Worm (Caenorhabditis elegans): ENCODE results near the gene kbp-3.

kbp-3 gene

DNA sequence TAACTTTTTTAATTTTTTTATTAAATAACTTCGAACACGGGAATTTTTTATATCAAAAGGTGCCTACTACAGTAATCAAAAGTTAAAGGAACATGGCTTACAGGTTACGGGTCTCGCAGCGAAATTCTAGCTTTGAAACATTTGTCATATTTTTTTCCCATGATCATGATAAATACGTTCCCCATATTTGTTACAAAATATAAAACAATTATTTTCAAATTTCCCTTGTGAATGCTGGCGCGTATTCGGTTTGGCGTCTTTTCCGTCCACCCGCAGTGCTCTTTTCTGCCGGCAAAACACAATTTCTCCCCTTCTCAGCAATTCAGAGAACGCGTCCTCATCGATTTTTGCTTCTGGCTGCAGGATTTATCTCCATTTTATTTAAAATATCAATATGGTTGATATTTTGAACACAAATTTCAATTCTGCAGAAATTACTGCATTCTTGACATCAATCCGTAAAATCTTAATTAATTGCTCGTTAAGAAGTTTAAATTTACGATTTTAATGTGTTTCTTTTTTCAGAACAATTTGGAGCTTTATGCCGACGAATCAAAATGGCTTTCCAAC, 24.6 kb downstream of the kbp-3 start, which contains the start of gene imb-2 (continued):
- no peak for TF ChIP-seq zag-1 (tag; optimal IDR thresholded peaks at IDR 0.05)

DNA sequence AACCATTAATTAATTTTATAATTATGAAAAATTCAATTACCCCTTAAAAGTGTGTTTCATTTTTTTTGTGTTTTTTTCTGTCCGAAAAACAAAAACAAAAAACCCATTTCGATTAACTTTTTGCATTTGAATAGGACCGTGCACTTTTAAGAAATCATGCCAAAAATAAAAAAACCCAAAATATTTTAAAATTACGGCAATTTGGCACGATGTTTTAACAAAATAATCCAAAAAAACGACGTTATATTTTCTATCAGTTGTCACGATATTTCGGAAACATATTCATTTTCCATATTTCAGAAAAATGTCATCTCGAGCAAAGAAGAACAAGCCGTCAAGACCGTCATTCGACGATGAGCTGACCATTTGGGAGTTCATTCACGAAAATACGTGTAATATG, 28.2 kb downstream of the kbp-3 start, which contains the start of gene tebp-1:
TSS of gene tebp-1 (plus strand) at position 301 of the 400 bp plus-strand sequence.
- no peak for TF ChIP-seq irx-1 (tag; optimal IDR thresholded peaks at IDR 0.05)
- no peak for TF ChIP-seq efl-1 (optimal IDR thresholded peaks at IDR 0.05)
- peak in 1 of 2 experiments; percentile 2 for TF ChIP-seq efl-1 (GFP tag; optimal IDR thresholded peaks at IDR 0.05 in 1 of 2)

DNA sequence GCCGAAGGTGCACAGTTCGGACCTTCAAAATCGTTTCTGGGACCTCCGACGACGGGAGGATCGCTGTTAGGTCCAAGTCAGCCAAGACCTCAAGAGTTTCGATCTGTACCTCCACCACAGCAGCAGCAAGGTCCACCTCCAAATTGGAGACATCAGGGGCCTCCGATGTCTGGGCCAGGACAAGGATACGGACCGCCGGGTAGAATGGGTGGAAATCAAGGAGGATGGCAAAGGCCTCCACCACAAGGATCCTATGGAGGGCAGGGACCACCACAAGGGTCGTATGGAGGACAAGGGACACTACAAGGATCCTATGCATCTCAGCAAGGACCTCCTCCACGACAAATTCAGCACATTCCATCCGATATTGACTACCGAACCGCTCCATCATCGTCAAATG, 29.2 kb downstream of the kbp-3 start:
- no peak for TF ChIP-seq F16B12.6 (tag; optimal IDR thresholded peaks at IDR 0.05)
- TF ChIP-seq lin-13 (GFP tag; optimal IDR thresholded peaks at IDR 0.05) = no peak
- TF ChIP-seq ceh-82 (tag; optimal IDR thresholded peaks at IDR 0.05) = no peak
- no peak for TF ChIP-seq aly-2 (tag; optimal IDR thresholded peaks at IDR 0.05)
- TF ChIP-seq lin-35 (GFP tag; optimal IDR thresholded peaks at IDR 0.05) = no peak
- no peak for TF ChIP-seq pax-3 (tag; optimal IDR thresholded peaks at IDR 0.05)
- no peak for TF ChIP-seq C16A3.4 (tag; optimal IDR thresholded peaks at IDR 0.05)
- no peak for TF ChIP-seq nhr-20 (tag; optimal IDR thresholded peaks at IDR 0.05)
- no peak for TF ChIP-seq nhr-85 (tag)
- TF ChIP-seq mef-2 (tag; optimal IDR thresholded peaks at IDR 0.05) = no peak
- no peak for TF ChIP-seq Y116A8C.19 (tag; optimal IDR thresholded peaks at IDR 0.05; ENCODE audit: borderline replicate concordance)
- no peak for TF ChIP-seq jun-1 (tag; optimal IDR thresholded peaks at IDR 0.05)

DNA sequence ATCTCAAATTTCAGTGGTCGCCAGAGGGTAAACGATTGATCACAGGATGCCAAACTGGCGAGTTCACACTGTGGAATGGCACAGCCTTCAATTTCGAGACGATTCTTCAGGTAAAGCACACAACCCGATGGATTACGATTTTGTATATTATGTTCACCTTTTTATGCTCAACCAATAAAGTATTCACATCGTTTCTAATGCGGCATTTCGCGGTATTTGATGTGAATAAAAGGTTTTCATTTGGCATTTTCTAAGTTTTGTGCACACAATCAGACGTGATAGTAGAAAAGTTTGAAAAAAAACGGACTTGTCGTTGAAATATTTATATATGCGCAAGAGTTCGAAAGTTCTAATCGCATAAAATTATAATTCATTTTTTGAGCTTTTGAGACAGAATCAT, 30.9 kb downstream of the kbp-3 start:
- TF ChIP-seq unc-62 (GFP tag; optimal IDR thresholded peaks at IDR 0.05) = no peak
- TF ChIP-seq efl-1 (optimal IDR thresholded peaks at IDR 0.05) = no peak
- peak in 1 of 2 experiments; percentile 34 for TF ChIP-seq efl-1 (GFP tag; optimal IDR thresholded peaks at IDR 0.05 in 1 of 2)

ce11 chrII:14357936-14358416, 31.9 kb downstream of the kbp-3 start, which contains the start of the genes agl-1 and pfs-2:
Gene agl-1 (minus strand): TSS chrII:14358113.
Gene pfs-2 (plus strand): TSS chrII:14358366.
- TF ChIP-seq snu-23 (GFP tag; optimal IDR thresholded peaks at IDR 0.05) (peak; percentile 80), lin-15B (tag; optimal IDR thresholded peaks at IDR 0.05) (peak; percentile 69), isw-1 (GFP tag; IDR thresholded peaks at IDR 0.05) (peak; percentile 38; the same call in 1 of the 2 replicates), ztf-11 (tag; optimal IDR thresholded peaks at IDR 0.05) (peak in 1 of 2 experiments; percentile 26), snpc-4 (tag; optimal IDR thresholded peaks at IDR 0.05) (peak; percentile 56), fkh-8 (tag; optimal IDR thresholded peaks at IDR 0.05) (peak; percentile 58), lin-14 (GFP tag; optimal IDR thresholded peaks at IDR 0.05) (peak; percentile 80), jun-1 (tag; optimal IDR thresholded peaks at IDR 0.05) (peak; percentile 33), fos-1 (tag; optimal IDR thresholded peaks at IDR 0.05) (peak; percentile 7), nhr-90 (tag; optimal IDR thresholded peaks at IDR 0.05; ENCODE audit: poor library complexity) (peak; percentile 52), nhr-12 (tag; optimal IDR thresholded peaks at IDR 0.05) (no peak), fkh-10 (GFP tag; optimal IDR thresholded peaks at IDR 0.05) (no peak), nhr-84 (tag; optimal IDR thresholded peaks at IDR 0.05) (no peak), efl-1 (optimal IDR thresholded peaks at IDR 0.05) (peak; percentile 77 to 94), efl-1 (GFP tag; optimal IDR thresholded peaks at IDR 0.05 in 1 of 2) (peak; percentile 91 to 99), unc-130 (tag; optimal IDR thresholded peaks at IDR 0.05) (peak; percentile 60), nhr-47 (tag; optimal IDR thresholded peaks at IDR 0.05) (peak; percentile 80), C16A3.4 (tag; optimal IDR thresholded peaks at IDR 0.05) (peak; percentile 76), nhr-85 (tag) (peak; percentile 9), xbp-1 (tag; optimal IDR thresholded peaks at IDR 0.05) (peak; percentile 66), pag-3 (tag; optimal IDR thresholded peaks at IDR 0.05; ENCODE audit: borderline replicate concordance, insufficient read depth) (no peak), lin-13 (GFP tag; optimal IDR thresholded peaks at IDR 0.05) (peak; percentile 30), unc-86 (tag; optimal IDR thresholded peaks at IDR 0.05) (peak; percentile 31), mep-1 (tag; optimal IDR thresholded peaks at IDR 0.05) (peak; percentile 82), ztf-4 (tag; optimal IDR thresholded peaks at IDR 0.05) (peak; percentile 16), ceh-82 (tag; optimal IDR thresholded peaks at IDR 0.05) (peak; percentile 43 to 81 (median 65)), hlh-4 (tag; optimal IDR thresholded peaks at IDR 0.05) (no peak), sup-37 (GFP tag; optimal IDR thresholded peaks at IDR 0.05) (no peak), F16B12.6 (tag; optimal IDR thresholded peaks at IDR 0.05) (peak; percentile 97), egl-13 (tag; optimal IDR thresholded peaks at IDR 0.05) (peak; percentile 54), lsy-2 (tag; optimal IDR thresholded peaks at IDR 0.05) (peak; percentile 91 to 94), dpl-1 (GFP tag; optimal IDR thresholded peaks at IDR 0.05) (peak; percentile 88 to 92 (median 92)), C04F5.9 (tag; optimal IDR thresholded peaks at IDR 0.05) (peak; percentile 3), swsn-7 (tag; optimal IDR thresholded peaks at IDR 0.05) (peak; percentile 69)
